Worm (Caenorhabditis elegans): Measurements from ENCODE around the gene unc-52.

Gene unc-52

ce11 chrII:14666274-14666673 lies 18.0 kb downstream of the unc-52 start:
- no peak for TF ChIP-seq fos-1 (tag; optimal IDR thresholded peaks at IDR 0.05)
- TF ChIP-seq lin-39 (tag; optimal IDR thresholded peaks at IDR 0.05), result no peak
- no peak for TF ChIP-seq mef-2 (tag; optimal IDR thresholded peaks at IDR 0.05)
- TF ChIP-seq nhr-237 (tag; optimal IDR thresholded peaks at IDR 0.05), result no peak
- TF ChIP-seq swsn-7 (tag; optimal IDR thresholded peaks at IDR 0.05), result no peak
- no peak for TF ChIP-seq sup-37 (GFP tag; optimal IDR thresholded peaks at IDR 0.05)
- no peak for TF ChIP-seq nhr-71 (tag; optimal IDR thresholded peaks at IDR 0.05)
- no peak for TF ChIP-seq mab-9 (GFP tag; IDR thresholded peaks at IDR 0.05)
- no peak for TF ChIP-seq Y116A8C.19 (tag; optimal IDR thresholded peaks at IDR 0.05; ENCODE audit: borderline replicate concordance)
- no peak for TF ChIP-seq ets-5 (GFP tag; IDR thresholded peaks at IDR 0.05)
- TF ChIP-seq ceh-88 (GFP tag; IDR thresholded peaks at IDR 0.05), result no peak
- TF ChIP-seq nhr-12 (tag; optimal IDR thresholded peaks at IDR 0.05), result no peak
- TF ChIP-seq zag-1 (tag; optimal IDR thresholded peaks at IDR 0.05), result no peak

DNA sequence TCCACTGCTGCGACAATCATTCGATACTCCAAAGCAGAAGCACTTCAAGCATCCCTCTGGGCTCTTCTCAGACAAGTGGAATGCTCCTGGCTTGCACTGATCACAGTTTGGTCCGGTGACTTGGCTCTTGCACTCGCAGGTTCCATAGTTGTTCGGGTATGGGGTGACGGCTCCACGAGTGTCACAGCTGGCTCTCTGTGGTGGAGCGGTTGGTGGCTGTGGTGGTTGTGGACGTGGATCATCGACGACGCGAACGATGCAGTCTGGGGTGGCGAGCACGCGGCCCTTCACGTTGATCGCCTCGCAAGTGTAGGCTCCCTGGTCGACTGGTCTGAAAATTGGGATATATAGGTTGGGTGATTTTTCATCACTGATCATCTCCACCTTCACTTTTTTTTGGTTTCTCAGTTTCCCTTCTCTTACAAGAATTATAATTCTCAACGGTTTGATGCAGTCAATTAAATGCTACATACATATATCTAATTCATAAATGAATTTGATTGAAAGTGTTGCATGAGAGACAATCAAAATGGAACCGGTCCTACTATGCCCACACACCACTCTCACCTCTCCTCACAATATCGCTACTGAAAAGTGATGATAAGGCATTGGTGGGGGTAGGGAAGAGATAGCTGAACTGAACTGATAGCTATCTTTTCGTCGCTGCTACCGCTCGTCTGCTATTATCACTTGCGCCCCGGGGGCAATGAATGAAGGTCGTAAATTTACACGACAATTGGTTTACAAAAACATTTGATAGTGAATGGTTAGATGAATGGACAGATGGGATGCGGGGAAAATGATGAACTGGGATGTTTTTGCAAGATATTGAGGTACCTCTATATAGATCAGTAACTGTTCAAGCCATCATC lies 19.4 kb downstream of the unc-52 start:
- no peak for TF ChIP-seq efl-1 (optimal IDR thresholded peaks at IDR 0.05)
- peak in 1 of 2 experiments; percentile 61 for TF ChIP-seq efl-1 (GFP tag; optimal IDR thresholded peaks at IDR 0.05 in 1 of 2)
- TF ChIP-seq nhr-77 (tag; optimal IDR thresholded peaks at IDR 0.05), result no peak
- TF ChIP-seq nhr-85 (tag), result peak; percentile 51
- peak; percentile 61 for TF ChIP-seq lin-14 (GFP tag; optimal IDR thresholded peaks at IDR 0.05)
- TF ChIP-seq elt-3 (tag; optimal IDR thresholded peaks at IDR 0.05), result peak in 4 of 6 experiments; percentile 25 to 79 (median 67)
- TF ChIP-seq lin-39 (tag; optimal IDR thresholded peaks at IDR 0.05), result no peak
- peak; percentile 3 for TF ChIP-seq blmp-1 (tag; optimal IDR thresholded peaks at IDR 0.05)

ce11 chrII:14647550-14647949 lies 36.7 kb downstream of the unc-52 start:
- TF ChIP-seq efl-1 (optimal IDR thresholded peaks at IDR 0.05), result no peak
- peak in 1 of 2 experiments; percentile 87 for TF ChIP-seq efl-1 (GFP tag; optimal IDR thresholded peaks at IDR 0.05 in 1 of 2)
- TF ChIP-seq xbp-1 (tag; optimal IDR thresholded peaks at IDR 0.05), result no peak

DNA sequence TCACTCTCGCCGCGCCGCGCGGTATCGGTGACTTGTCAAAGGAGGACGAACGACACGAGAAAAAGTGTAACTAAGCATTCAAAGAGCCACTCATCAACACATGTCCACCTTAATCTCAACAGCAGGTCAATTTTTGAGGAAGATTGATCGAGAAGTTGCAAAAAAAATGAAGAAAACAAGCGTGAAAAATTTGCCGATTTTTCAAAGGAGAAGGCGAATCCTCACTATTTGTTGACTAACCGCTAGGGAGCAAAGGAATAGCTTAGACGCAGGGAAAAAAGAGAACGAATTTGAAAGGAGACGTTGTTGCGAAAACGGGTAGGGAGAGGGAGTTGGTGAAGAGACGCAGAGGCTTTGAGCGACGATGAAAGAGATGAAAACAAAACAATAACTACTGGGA lies 39.0 kb downstream of the unc-52 start:
- TF ChIP-seq nhr-90 (tag; optimal IDR thresholded peaks at IDR 0.05; ENCODE audit: poor library complexity) (no peak), alr-1 (tag; optimal IDR thresholded peaks at IDR 0.05; ENCODE audit: borderline replicate concordance) (no peak), elt-2 (tag; optimal IDR thresholded peaks at IDR 0.05) (no peak), sox-4 (tag; optimal IDR thresholded peaks at IDR 0.05) (no peak), nhr-84 (tag; optimal IDR thresholded peaks at IDR 0.05) (no peak), tbx-2 (tag; optimal IDR thresholded peaks at IDR 0.05) (peak; percentile 52), nhr-76 (tag; optimal IDR thresholded peaks at IDR 0.05) (no peak), skn-1 (tag; optimal IDR thresholded peaks at IDR 0.05) (no peak), rnt-1 (tag; optimal IDR thresholded peaks at IDR 0.05) (peak; percentile 58), swsn-7 (tag; optimal IDR thresholded peaks at IDR 0.05) (peak; percentile 46), ceh-63 (GFP tag; optimal IDR thresholded peaks at IDR 0.05) (no peak), fos-1 (tag; optimal IDR thresholded peaks at IDR 0.05) (peak; percentile 5), irx-1 (tag; optimal IDR thresholded peaks at IDR 0.05) (peak; percentile 12), xbp-1 (tag; optimal IDR thresholded peaks at IDR 0.05) (no peak), snu-23 (GFP tag; optimal IDR thresholded peaks at IDR 0.05) (peak; percentile 68), blmp-1 (tag; optimal IDR thresholded peaks at IDR 0.05) (peak; percentile 71), fkh-10 (GFP tag; optimal IDR thresholded peaks at IDR 0.05) (no peak), egl-13 (tag; optimal IDR thresholded peaks at IDR 0.05) (no peak), sup-37 (GFP tag; optimal IDR thresholded peaks at IDR 0.05) (no peak), zip-4 (GFP tag; optimal IDR thresholded peaks at IDR 0.05) (no peak), grh-1 (GFP tag; IDR thresholded peaks at IDR 0.05) (no peak), ces-1 (GFP tag; optimal IDR thresholded peaks at IDR 0.05) (no peak), ztf-4 (tag; optimal IDR thresholded peaks at IDR 0.05) (peak; percentile 6), nhr-11 (tag; optimal IDR thresholded peaks at IDR 0.05) (no peak), C16A3.4 (tag; optimal IDR thresholded peaks at IDR 0.05) (peak; percentile 3), ceh-8 (GFP tag; optimal IDR thresholded peaks at IDR 0.05) (no peak), nhr-12 (tag; optimal IDR thresholded peaks at IDR 0.05) (no peak), unc-130 (tag; optimal IDR thresholded peaks at IDR 0.05) (no peak), fkh-8 (tag; optimal IDR thresholded peaks at IDR 0.05) (no peak), vab-15 (tag; optimal IDR thresholded peaks at IDR 0.05) (no peak), mef-2 (tag; optimal IDR thresholded peaks at IDR 0.05) (no peak), ztf-11 (tag; optimal IDR thresholded peaks at IDR 0.05) (no peak)
